Worm (Caenorhabditis elegans): Measurements from ENCODE around the gene C28C12.1.

- TF ChIP-seq R02D3.7 (tag; optimal IDR thresholded peaks at IDR 0.05) (no peak), aly-2 (tag; optimal IDR thresholded peaks at IDR 0.05) (no peak), pqm-1 (tag; optimal IDR thresholded peaks at IDR 0.05) (no peak), ztf-11 (tag; optimal IDR thresholded peaks at IDR 0.05) (no peak), nhr-43 (tag; optimal IDR thresholded peaks at IDR 0.05; ENCODE audit: poor library complexity, severe bottlenecking) (no peak), elt-3 (tag; optimal IDR thresholded peaks at IDR 0.05) (no peak), pha-4 (tag; optimal IDR thresholded peaks at IDR 0.05) (no peak), nhr-76 (tag; optimal IDR thresholded peaks at IDR 0.05) (no peak), nhr-28 (tag; optimal IDR thresholded peaks at IDR 0.05) (no peak), unc-39 (tag; optimal IDR thresholded peaks at IDR 0.05) (no peak), elt-1 (tag; optimal IDR thresholded peaks at IDR 0.05) (no peak)
Measured at ce11 chrIV:8506034-8506433, 4.6 kb downstream of the C28C12.1 start.
